Fruit fly (Drosophila melanogaster): ENCODE data around the gene Rab11.

The Rab11 gene

DNA sequence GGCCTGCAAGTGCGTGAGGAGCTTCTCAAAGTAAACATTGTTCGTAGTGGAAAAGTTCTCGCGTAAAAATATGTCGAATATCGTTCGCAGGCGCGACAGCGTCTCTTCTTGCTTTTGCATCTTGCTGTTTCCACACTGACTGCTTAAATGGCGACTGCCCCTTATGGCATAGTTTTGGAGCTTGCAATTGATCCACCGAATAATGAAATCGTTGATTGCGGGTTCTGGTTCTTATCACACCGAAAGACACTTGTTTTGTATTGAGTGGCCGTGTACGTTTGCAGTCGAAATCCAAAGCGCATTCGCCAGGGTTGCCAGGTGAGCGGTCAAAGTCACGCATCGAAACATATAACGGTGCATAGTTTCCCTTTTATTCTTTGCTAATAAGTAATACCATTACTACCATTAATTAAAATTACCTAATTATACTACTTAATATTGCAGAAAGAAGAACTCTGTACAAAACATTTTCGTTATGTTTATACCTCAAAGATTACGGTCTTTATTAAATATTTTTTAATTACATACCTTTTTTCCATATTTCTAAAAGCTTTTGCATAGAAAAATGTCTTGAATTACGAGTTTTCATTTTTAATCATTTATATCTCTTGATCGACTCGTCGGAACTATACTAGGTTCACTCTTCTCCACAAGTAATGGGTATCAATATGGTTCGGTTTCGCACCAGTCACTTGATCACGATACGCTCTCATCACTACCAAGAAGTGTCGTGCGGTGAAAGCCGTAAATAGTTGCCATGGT, 9.6 kb upstream of the Rab11 start, which contains the start of the genes CG7044 and Tbc1d22 (continued):
- no peak for TF ChIP-seq CG11398 (GFP tag; optimal IDR thresholded peaks at IDR 0.05)
- TF ChIP-seq pb (GFP tag; optimal IDR thresholded peaks at IDR 0.05): no peak
- no peak for TF ChIP-seq hkb (optimal IDR thresholded peaks at IDR 0.05)
- TF ChIP-seq hkb (GFP tag; IDR thresholded peaks at IDR 0.05): no peak
- TF ChIP-seq tin (GFP tag; optimal IDR thresholded peaks at IDR 0.05): peak; percentile 51
- TF ChIP-seq ftz-f1 (GFP tag; optimal IDR thresholded peaks at IDR 0.05): no peak
- TF ChIP-seq gcm (GFP tag; optimal IDR thresholded peaks at IDR 0.05): no peak
- TF ChIP-seq da (GFP tag; optimal IDR thresholded peaks at IDR 0.05): no peak
- TF ChIP-seq Abd-B (GFP tag; optimal IDR thresholded peaks at IDR 0.05): peak; percentile 71
- TF ChIP-seq Drgx (GFP tag; IDR thresholded peaks at IDR 0.05): no peak
- TF ChIP-seq sc (optimal IDR thresholded peaks at IDR 0.05): no peak
- no peak for TF ChIP-seq sc (GFP tag; optimal IDR thresholded peaks at IDR 0.05)
- peak; percentile 55 for TF ChIP-seq shn (GFP tag; optimal IDR thresholded peaks at IDR 0.05)
- TF ChIP-seq CG16779 (GFP tag; IDR thresholded peaks at IDR 0.05): no peak
- TF ChIP-seq lmd (GFP tag; IDR thresholded peaks at IDR 0.05): peak; percentile 56
- TF ChIP-seq org-1 (GFP tag; optimal IDR thresholded peaks at IDR 0.05): no peak
- peak; percentile 54 for TF ChIP-seq Nf-YC (tag; optimal IDR thresholded peaks at IDR 0.05)
- no peak for TF ChIP-seq CG17568 (GFP tag; optimal IDR thresholded peaks at IDR 0.05)
- no peak; the same call in 1 of the 2 replicates for TF ChIP-seq unc-4 (GFP tag; IDR thresholded peaks at IDR 0.05; ENCODE audit: partially characterized antibody)
- TF ChIP-seq eve (GFP tag; optimal IDR thresholded peaks at IDR 0.05): no peak
- TF ChIP-seq jigr1 (GFP tag; IDR thresholded peaks at IDR 0.05): no peak
- TF ChIP-seq vfl (GFP tag; optimal IDR thresholded peaks at IDR 0.05): peak; percentile 26
- no peak for TF ChIP-seq dati (GFP tag; IDR thresholded peaks at IDR 0.05)
- TF ChIP-seq sug (tag; optimal IDR thresholded peaks at IDR 0.05): peak; percentile 43
- peak; percentile 1 for TF ChIP-seq CG10462 (GFP tag; optimal IDR thresholded peaks at IDR 0.05)
- no peak for TF ChIP-seq Adf1 (GFP tag; IDR thresholded peaks at IDR 0.05)
- TF ChIP-seq ro (GFP tag; IDR thresholded peaks at IDR 0.05): no peak
- no peak for TF ChIP-seq ap (GFP tag; IDR thresholded peaks at IDR 0.05)
- no peak for TF ChIP-seq gsb (GFP tag; IDR thresholded peaks at IDR 0.05)
- TF ChIP-seq CG11247 (GFP tag; IDR thresholded peaks at IDR 0.05): no peak
- TF ChIP-seq tx (GFP tag; optimal IDR thresholded peaks at IDR 0.05): peak; percentile 3
- TF ChIP-seq NK7.1 (GFP tag; optimal IDR thresholded peaks at IDR 0.05): peak; percentile 3
- no peak for TF ChIP-seq CG5180 (GFP tag; optimal IDR thresholded peaks at IDR 0.05)
- no peak for TF ChIP-seq CG11695 (GFP tag; IDR thresholded peaks at IDR 0.05)
- TF ChIP-seq pan (optimal IDR thresholded peaks at IDR 0.05): peak in 1 of 2 experiments; percentile 19
- peak in 1 of 2 experiments; percentile 33 for TF ChIP-seq pan (GFP tag; optimal IDR thresholded peaks at IDR 0.05 in 1 of 2, IDR thresholded peaks at IDR 0.05 in 1 of 2)
- peak; percentile 51 for TF ChIP-seq CG9437 (GFP tag; optimal IDR thresholded peaks at IDR 0.05)
- no peak for TF ChIP-seq psq (GFP tag; optimal IDR thresholded peaks at IDR 0.05)
- TF ChIP-seq bab2 (GFP tag; optimal IDR thresholded peaks at IDR 0.05): peak; percentile 26
- no peak for TF ChIP-seq ase (GFP tag; IDR thresholded peaks at IDR 0.05)
- peak; percentile 91 for TF ChIP-seq row (GFP tag; IDR thresholded peaks at IDR 0.05)
- TF ChIP-seq CG9727 (GFP tag; optimal IDR thresholded peaks at IDR 0.05): peak; percentile 64
- TF ChIP-seq CG10565 (GFP tag; optimal IDR thresholded peaks at IDR 0.05): no peak
- no peak for TF ChIP-seq Sox100B (GFP tag; optimal IDR thresholded peaks at IDR 0.05)
- no peak for TF ChIP-seq CG2202 (tag; optimal IDR thresholded peaks at IDR 0.05)
- 0 out of 4 replicates have a peak, but pooled peaks have one; percentile 35 for TF ChIP-seq chinmo (GFP tag; IDR thresholded peaks at IDR 0.05; ENCODE audit: partially characterized antibody)
- no peak for TF ChIP-seq salm (tag; optimal IDR thresholded peaks at IDR 0.05)
- no peak for TF ChIP-seq NC2β (GFP tag; optimal IDR thresholded peaks at IDR 0.05)
- TF ChIP-seq odd (GFP tag; optimal IDR thresholded peaks at IDR 0.05): no peak
- no peak for TF ChIP-seq Mad (GFP tag; optimal IDR thresholded peaks at IDR 0.05)
- TF ChIP-seq Elba2 (GFP tag; optimal IDR thresholded peaks at IDR 0.05): no peak
- TF ChIP-seq tup (GFP tag; optimal IDR thresholded peaks at IDR 0.05): no peak

Data from whole organism, embryonic.